Fruit fly (Drosophila melanogaster) whole organism, embryonic: ENCODE data around the gene Taf11.

Experiments used
- Awh ChIP-seq: fragments of 200-800 bp; sonication (Bioruptor generic); IDR thresholded peaks from 2 replicates; pipeline ENCODE4, ENCODE4 v1.3.6; 2022; ENCODE audit warnings: missing biosample characterization, missing genetic modification characterization
- Blimp-1 ChIP-seq: fragments of 200-800 bp; sonication (Bioruptor generic); optimal IDR thresholded peaks from 3 replicates; lab custom pipeline; 2018; ENCODE audit warnings: missing biosample characterization, missing genetic modification characterization, mild to moderate bottlenecking, moderate library complexity, missing genetic modification reagents
- C15 ChIP-seq: fragments of 200-800 bp; sonication (Bioruptor generic); IDR thresholded peaks from 3 replicates; pipeline ENCODE4 v1.3.6; 2022; ENCODE audit warnings: missing biosample characterization, missing genetic modification characterization
- CG11085 ChIP-seq: fragments of 200-800 bp; sonication (Bioruptor generic); IDR thresholded peaks from 2 replicates; pipeline ENCODE4 v1.3.6; 2022; ENCODE audit warnings: missing biosample characterization, missing genetic modification characterization
- CG12659 ChIP-seq: fragments of 200-800 bp; sonication (Bioruptor generic); optimal IDR thresholded peaks from 3 replicates; lab custom pipeline; 2017; ENCODE audit warnings: mild to moderate bottlenecking, missing biosample characterization, missing genetic modification reagents, missing genetic modification characterization
- CG12744 ChIP-seq: fragments of 200-800 bp; sonication (Bioruptor generic); optimal IDR thresholded peaks from 2 replicates; lab custom pipeline; 2016; ENCODE audit warnings: missing biosample characterization, missing genetic modification characterization
- CG15601 ChIP-seq: fragments of 200-800 bp; sonication (Bioruptor generic); optimal IDR thresholded peaks from 3 replicates; lab custom pipeline; 2019; ENCODE audit warnings: missing biosample characterization, mild to moderate bottlenecking, missing genetic modification characterization, moderate library complexity
- CG17328 ChIP-seq: fragments of 200-800 bp; sonication (Bioruptor generic); IDR thresholded peaks from 2 replicates; pipeline ENCODE4 v1.3.6; 2022; ENCODE audit warnings: missing biosample characterization, missing genetic modification characterization
- CG17612 ChIP-seq: fragments of 200-800 bp; sonication (Bioruptor generic); IDR thresholded peaks from 2 replicates; pipeline ENCODE4 v1.3.6; 2022; ENCODE audit warnings: missing biosample characterization, missing genetic modification characterization
- CG2875 ChIP-seq: fragments of 200-800 bp; sonication (Bioruptor generic); optimal IDR thresholded peaks from 2 replicates; lab custom pipeline; 2017; ENCODE audit warnings: missing biosample characterization, mild to moderate bottlenecking, missing genetic modification characterization, missing genetic modification reagents
- CG31224 ChIP-seq: fragments of 200-800 bp; sonication (Bioruptor generic); IDR thresholded peaks from 2 replicates; pipeline ENCODE4 v1.3.6; 2022; ENCODE audit warnings: missing biosample characterization, missing genetic modification characterization
- CG32767 ChIP-seq: fragments of 200-800 bp; sonication (Bioruptor generic); IDR thresholded peaks from 2 replicates; pipeline ENCODE4 v1.3.6; 2022; ENCODE audit warnings: missing biosample characterization, missing genetic modification characterization
- CG33557 ChIP-seq: fragments of 200-800 bp; sonication (Bioruptor generic); optimal IDR thresholded peaks from 2 replicates; lab custom pipeline; 2019; ENCODE audit warnings: missing biosample characterization, mild to moderate bottlenecking, missing genetic modification characterization, moderate library complexity
- CG3847 ChIP-seq: fragments of 200-800 bp; sonication (Bioruptor generic); IDR thresholded peaks from 2 replicates; pipeline ENCODE4 v1.3.6; 2022; ENCODE audit warnings: missing biosample characterization, missing genetic modification characterization
- CG6272 ChIP-seq: fragments of 200-800 bp; sonication (Bioruptor generic); IDR thresholded peaks from 2 replicates; pipeline ENCODE4 v1.3.6; 2022; ENCODE audit warnings: missing biosample characterization, missing genetic modification characterization
- CG7271 ChIP-seq: fragments of 200-800 bp; sonication (Bioruptor generic); optimal IDR thresholded peaks from 2 replicates; lab custom pipeline; 2018; ENCODE audit warnings: missing biosample characterization, mild to moderate bottlenecking, missing genetic modification characterization, moderate library complexity
- CG7357 ChIP-seq: fragments of 200-800 bp; sonication (Bioruptor generic); IDR thresholded peaks from 3 replicates; pipeline ENCODE4 v1.3.6; 2022; ENCODE audit warnings: missing biosample characterization, missing genetic modification characterization
- CG7987 ChIP-seq: fragments of 200-800 bp; sonication (Bioruptor generic); optimal IDR thresholded peaks from 2 replicates; lab custom pipeline; 2018; ENCODE audit warnings: missing biosample characterization, mild to moderate bottlenecking, missing genetic modification characterization, moderate library complexity
- CG8944 ChIP-seq: fragments of 200-800 bp; sonication (Bioruptor generic); optimal IDR thresholded peaks from 3 replicates; lab custom pipeline; 2016; ENCODE audit warnings: missing biosample characterization, missing genetic modification characterization
- Camta ChIP-seq: fragments of 200-800 bp; sonication (Bioruptor generic); optimal IDR thresholded peaks from 2 replicates; lab custom pipeline; 2016; ENCODE audit warnings: missing biosample characterization, missing genetic modification characterization
- Deaf1 ChIP-seq: fragments of 200-800 bp; optimal IDR thresholded peaks from 3 replicates; lab custom pipeline; 2019; ENCODE audit warnings: missing biosample characterization, mild to moderate bottlenecking, missing genetic modification characterization, moderate library complexity
- Dip2 ChIP-seq: fragments of 200-800 bp; sonication (Bioruptor generic); IDR thresholded peaks from 2 replicates; pipeline ENCODE4 v1.3.6; 2022; ENCODE audit warnings: missing biosample characterization, missing genetic modification characterization
- Doc2 ChIP-seq: fragments of 200-800 bp; sonication (Bioruptor generic); IDR thresholded peaks from 2 replicates; pipeline ENCODE4 v1.3.6; 2022; ENCODE audit warnings: missing biosample characterization, missing genetic modification characterization
- Drgx ChIP-seq: fragments of 200-800 bp; sonication (Bioruptor generic); IDR thresholded peaks from 2 replicates; pipeline ENCODE4 v1.3.6; 2022; ENCODE audit warnings: missing biosample characterization, missing genetic modification characterization
- Gsc ChIP-seq: fragments of 200-800 bp; sonication (Bioruptor generic); IDR thresholded peaks from 2 replicates; pipeline ENCODE4 v1.3.6; 2022; ENCODE audit warnings: missing biosample characterization, missing genetic modification characterization
- Hr51 ChIP-seq, 2 experiments: fragments of 200-800 bp; sonication (Bioruptor generic); optimal IDR thresholded peaks; 2 replicates in 1 of 2; 3 replicates in 1 of 2; lab custom pipeline; 2016 to 2018; ENCODE audit warnings: missing biosample characterization in 2 of 2, missing genetic modification characterization in 2 of 2, mild to moderate bottlenecking in 1 of 2, moderate library complexity in 1 of 2
- Jarid2 ChIP-seq: fragments of 200-800 bp; sonication (Bioruptor generic); optimal IDR thresholded peaks from 3 replicates; lab custom pipeline; 2017; ENCODE audit warnings: mild to moderate bottlenecking, missing biosample characterization, missing genetic modification reagents, missing genetic modification characterization
- Meics ChIP-seq: fragments of 200-800 bp; sonication (Bioruptor generic); optimal IDR thresholded peaks from 2 replicates; lab custom pipeline; 2017; ENCODE audit warnings: missing biosample characterization, mild to moderate bottlenecking, missing genetic modification characterization
- Mrtf ChIP-seq: fragments of 200-800 bp; sonication (Bioruptor generic); IDR thresholded peaks from 3 replicates; pipeline ENCODE4 v1.3.6; 2022; ENCODE audit warnings: missing biosample characterization, missing genetic modification characterization
- Rx ChIP-seq: fragments of 200-800 bp; sonication (Bioruptor generic); IDR thresholded peaks from 2 replicates; pipeline ENCODE4 v1.3.6; 2022; ENCODE audit warnings: missing biosample characterization, missing genetic modification characterization
- br ChIP-seq: fragments of >200 bp; optimal IDR thresholded peaks from 2 replicates; lab custom pipeline; 2017
- chm ChIP-seq: fragments of 200-800 bp; sonication (Bioruptor generic); IDR thresholded peaks from 2 replicates; pipeline ENCODE4 v1.3.6; 2022; ENCODE audit warnings: missing biosample characterization, missing genetic modification characterization
- crol ChIP-seq: fragments of 200-800 bp; sonication (Bioruptor generic); IDR thresholded peaks from 2 replicates; pipeline ENCODE4 v1.3.6; 2022; ENCODE audit warnings: missing biosample characterization, missing genetic modification characterization
- cwo ChIP-seq: fragments of 200-800 bp; sonication (Bioruptor generic); optimal IDR thresholded peaks from 3 replicates; lab custom pipeline; 2017; ENCODE audit warnings: missing biosample characterization, missing genetic modification characterization, mild to moderate bottlenecking, moderate library complexity, missing genetic modification reagents
- dati ChIP-seq: fragments of 200-800 bp; sonication (Bioruptor generic); IDR thresholded peaks from 2 replicates; pipeline ENCODE4 v1.3.6; 2022; ENCODE audit warnings: missing biosample characterization, missing genetic modification characterization
- fd96Cb ChIP-seq: fragments of 200-800 bp; sonication (Bioruptor generic); optimal IDR thresholded peaks from 2 replicates; lab custom pipeline; 2018; ENCODE audit warnings: missing biosample characterization, mild to moderate bottlenecking, missing genetic modification characterization, moderate library complexity
- gt ChIP-seq: fragments of 200-800 bp; sonication (Bioruptor generic); IDR thresholded peaks from 2 replicates; pipeline ENCODE4 v1.3.6; 2022; ENCODE audit warnings: missing biosample characterization, missing genetic modification characterization
- kah ChIP-seq: fragments of 200-800 bp; sonication (Bioruptor generic); optimal IDR thresholded peaks from 2 replicates; lab custom pipeline; 2018; ENCODE audit warnings: missing biosample characterization, mild to moderate bottlenecking, missing genetic modification characterization
- lov ChIP-seq, 2 experiments: fragments of 200-800 bp in 1 of 2; fragments of >200 bp in 1 of 2; sonication (Bioruptor generic) in 1 of 2; IDR thresholded peaks in 1 of 2; optimal IDR thresholded peaks in 1 of 2; 2 replicates in 1 of 2; 3 replicates in 1 of 2; pipeline versions ENCODE4 v1.3.6 to Lab custom; 2017 to 2022; ENCODE audit warnings: missing biosample characterization in 1 of 2, missing genetic modification characterization in 1 of 2
- mam ChIP-seq: fragments of 200-800 bp; sonication (Bioruptor generic); optimal IDR thresholded peaks from 3 replicates; lab custom pipeline; 2016; ENCODE audit warnings: missing biosample characterization, missing genetic modification characterization
- org-1 ChIP-seq: fragments of 200-800 bp; sonication (Bioruptor generic); optimal IDR thresholded peaks from 2 replicates; lab custom pipeline; 2017; ENCODE audit warnings: missing biosample characterization, missing genetic modification characterization
- ranshi ChIP-seq: fragments of 200-800 bp; sonication (Bioruptor generic); IDR thresholded peaks from 2 replicates; pipeline ENCODE4 v1.3.6; 2022; ENCODE audit warnings: missing biosample characterization, missing genetic modification characterization
- salm ChIP-seq: fragments of 200-800 bp; sonication (Bioruptor generic); optimal IDR thresholded peaks from 2 replicates; lab custom pipeline; 2018; ENCODE audit warnings: missing biosample characterization, mild to moderate bottlenecking, missing genetic modification characterization
- scrt ChIP-seq: fragments of 200-800 bp; sonication (Bioruptor generic); optimal IDR thresholded peaks from 2 replicates; lab custom pipeline; 2018; ENCODE audit warnings: missing biosample characterization, mild to moderate bottlenecking, missing genetic modification characterization, moderate library complexity
- sim ChIP-seq: fragments of 200-800 bp; sonication (Bioruptor generic); IDR thresholded peaks from 2 replicates; pipeline ENCODE4 v1.3.6; 2022; ENCODE audit warnings: missing biosample characterization, missing genetic modification characterization
- so ChIP-seq: fragments of 200-800 bp; sonication (Bioruptor generic); IDR thresholded peaks from 3 replicates; pipeline ENCODE4 v1.3.6; 2022; ENCODE audit warnings: missing biosample characterization, missing genetic modification characterization
- sob ChIP-seq: fragments of 200-800 bp; sonication (Bioruptor generic); IDR thresholded peaks from 2 replicates; pipeline ENCODE4 v1.3.6; 2022; ENCODE audit warnings: missing biosample characterization, missing genetic modification characterization
- vvl ChIP-seq: fragments of 200-800 bp; sonication (Bioruptor generic); IDR thresholded peaks from 2 replicates; pipeline ENCODE4 v1.3.6; 2022; ENCODE audit warnings: missing biosample characterization, missing genetic modification characterization
- wek ChIP-seq: fragments of 200-800 bp; sonication (Bioruptor generic); optimal IDR thresholded peaks from 3 replicates; lab custom pipeline; 2018; ENCODE audit warnings: missing biosample characterization, mild to moderate bottlenecking, missing genetic modification characterization, moderate library complexity

The Taf11 gene

DNA sequence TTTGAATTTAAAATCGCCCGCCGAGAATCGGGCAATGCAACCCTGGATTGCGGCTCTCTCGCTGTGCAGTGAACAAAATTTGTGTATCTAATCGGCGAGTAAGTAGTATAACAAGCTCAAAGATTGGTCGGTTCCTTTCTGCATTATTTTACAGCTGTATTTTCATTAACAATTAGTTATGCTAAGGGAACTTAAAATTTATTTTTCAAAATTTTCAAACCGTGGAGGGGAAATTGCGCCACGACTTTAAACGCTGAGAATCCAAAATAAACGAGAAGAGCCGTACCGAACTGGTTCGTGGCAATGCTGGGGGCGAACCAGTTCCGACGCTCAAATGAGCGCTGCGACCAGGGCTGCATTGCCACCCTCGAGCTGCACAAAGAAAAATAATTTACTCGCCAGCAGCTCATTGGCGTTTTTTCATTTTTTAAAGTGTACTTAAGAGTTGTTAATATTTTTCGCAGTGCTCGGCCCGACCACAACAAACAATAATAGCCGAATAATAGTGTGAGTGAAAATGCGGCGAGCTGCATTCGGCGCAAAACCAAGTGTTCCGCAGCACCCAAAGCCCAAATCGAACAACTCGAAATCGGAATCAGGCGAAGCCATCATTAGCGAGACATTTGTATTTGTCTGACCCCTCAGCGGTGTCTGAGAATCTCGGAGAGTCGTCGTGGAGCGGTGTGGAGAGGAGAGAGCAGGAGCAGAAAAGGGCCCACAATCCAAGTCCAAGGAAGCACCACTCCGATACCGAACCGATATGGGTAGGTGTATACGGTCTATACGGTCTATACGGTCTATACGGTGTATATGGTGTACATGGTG, 4.9 kb downstream of the Taf11 start, which contains the start of gene zf30C (continued):
- TF ChIP-seq mam, result peak; percentile 97
- TF ChIP-seq vvl (GFP tag; lab: Robert Waterston, UW), result peak; percentile 94
- TF ChIP-seq scrt, result peak; percentile 58
- TF ChIP-seq CG3847, result peak; percentile 86
- peak; percentile 84 for TF ChIP-seq Mrtf (GFP tag; lab: Robert Waterston, UW)
- peak; percentile 82 for TF ChIP-seq CG12744 (GFP tag; lab: Kevin White, UChicago)
- peak; percentile 81 for TF ChIP-seq Meics (GFP tag; lab: Kevin White, UChicago)
- TF ChIP-seq CG33557 (GFP tag; lab: Kevin White, UChicago), result peak; percentile 38
- TF ChIP-seq Dip2 (GFP tag; lab: Robert Waterston, UW), result no peak
- TF ChIP-seq CG31224 (GFP tag; lab: Robert Waterston, UW), result peak; percentile 75
- TF ChIP-seq org-1, result peak; percentile 42
- TF ChIP-seq salm (tag; lab: Kevin White, UChicago), result peak; percentile 29
- TF ChIP-seq Camta (GFP tag; lab: Kevin White, UChicago), result peak; percentile 84
- TF ChIP-seq Gsc (GFP tag; lab: Robert Waterston, UW), result peak; percentile 68
- no peak for TF ChIP-seq wek (GFP tag; lab: Kevin White, UChicago)
- peak; percentile 39 for TF ChIP-seq CG2875 (GFP tag; lab: Kevin White, UChicago)
- peak; percentile 48 for TF ChIP-seq CG15601
- no peak; the same call in 1 of the 2 replicates for TF ChIP-seq Awh (GFP tag; lab: Robert Waterston, UW)
- peak; percentile 68; the same call in 2 of the 3 replicates for TF ChIP-seq so (GFP tag; lab: Robert Waterston, UW)
- no peak for TF ChIP-seq Jarid2 (GFP tag; lab: Kevin White, UChicago)
- peak; percentile 77 for TF ChIP-seq Rx (GFP tag; lab: Robert Waterston, UW)
- TF ChIP-seq fd96Cb (tag; lab: Kevin White, UChicago), result peak; percentile 53
- TF ChIP-seq CG12659, result peak; percentile 91
- TF ChIP-seq lov (optimal IDR thresholded peaks at IDR 0.05; lab: Kevin White, UChicago), result no peak
- TF ChIP-seq lov (GFP tag; IDR thresholded peaks at IDR 0.05; lab: Robert Waterston, UW), result peak; percentile 81; the same call in 2 of the 3 replicates
- TF ChIP-seq br (lab: Kevin White, UChicago), result no peak
- 0 out of 2 replicates have a peak, but pooled peaks have one; percentile 53 for TF ChIP-seq Doc2 (GFP tag; lab: Robert Waterston, UW)
- peak; percentile 88 for TF ChIP-seq sob (GFP tag; lab: Robert Waterston, UW)
- TF ChIP-seq Deaf1 (tag; lab: Kevin White, UChicago), result no peak
- TF ChIP-seq dati (GFP tag; lab: Robert Waterston, UW), result peak; percentile 55; the same call in 1 of the 2 replicates
- TF ChIP-seq chm, result peak; percentile 90
- TF ChIP-seq Blimp-1 (GFP tag; lab: Kevin White, UChicago), result peak; percentile 68
- peak; percentile 43 for TF ChIP-seq CG7987 (GFP tag; lab: Kevin White, UChicago)
- TF ChIP-seq ranshi (GFP tag; lab: Robert Waterston, UW), result peak; percentile 84
- TF ChIP-seq gt (GFP tag; lab: Robert Waterston, UW), result peak; percentile 47; the same call in 1 of the 2 replicates
- peak; percentile 86 for TF ChIP-seq Drgx (GFP tag; lab: Robert Waterston, UW)
- no peak for TF ChIP-seq CG7271 (tag; lab: Kevin White, UChicago)
- TF ChIP-seq cwo, result peak; percentile 48
- peak; percentile 38 for TF ChIP-seq kah (GFP tag; lab: Kevin White, UChicago)
- peak; percentile 87 for TF ChIP-seq CG6272
- peak; percentile 61 to 92 for TF ChIP-seq Hr51 (GFP tag; optimal IDR thresholded peaks at IDR 0.05; lab: Kevin White, UChicago)
- TF ChIP-seq CG32767 (GFP tag; lab: Robert Waterston, UW), result no peak; the same call in none of the 2 replicates
- peak; percentile 81 for TF ChIP-seq CG11085 (GFP tag; lab: Robert Waterston, UW)
- peak; percentile 67; the same call in 1 of the 3 replicates for TF ChIP-seq C15 (GFP tag; lab: Robert Waterston, UW)
- TF ChIP-seq CG17328, result peak; percentile 84
- no peak for TF ChIP-seq crol (GFP tag; lab: Robert Waterston, UW)
- TF ChIP-seq CG17612 (GFP tag; lab: Robert Waterston, UW), result 0 out of 2 replicates have a peak, but pooled peaks have one; percentile 18
- no peak for TF ChIP-seq sim (GFP tag; lab: Robert Waterston, UW)
- TF ChIP-seq CG7357 (GFP tag; lab: Robert Waterston, UW), result peak; percentile 63; the same call in 1 of the 3 replicates
- TF ChIP-seq CG8944 (GFP tag; lab: Kevin White, UChicago), result peak; percentile 94
